Worm (Caenorhabditis elegans) whole organism, L3 larva: ENCODE data around the gene msrp-4.

Experiments
- aly-2 ChIP-seq: fragments of 150-350 bp; optimal IDR thresholded peaks from 2 replicates; lab custom pipeline; 2014; ENCODE audit warnings: missing biosample characterization, missing genetic modification characterization
- mdl-1 ChIP-seq: fragments of 150-350 bp; optimal IDR thresholded peaks from 2 replicates; lab custom pipeline; 2014; ENCODE audit warnings: missing biosample characterization, missing genetic modification characterization
- nhr-23 ChIP-seq: fragments of 150-350 bp; optimal IDR thresholded peaks from 2 replicates; lab custom pipeline; 2014; ENCODE audit warnings: missing biosample characterization, missing genetic modification reagents, missing genetic modification characterization
- nhr-237 ChIP-seq: fragments of 150-350 bp; optimal IDR thresholded peaks from 2 replicates; lab custom pipeline; 2014; ENCODE audit warnings: missing biosample characterization, missing genetic modification characterization
- pqm-1 ChIP-seq: fragments of 150-350 bp; optimal IDR thresholded peaks from 2 replicates; lab custom pipeline; 2017; ENCODE audit warnings: missing biosample characterization, missing genetic modification characterization, inconsistent platforms
- snpc-4 ChIP-seq: fragments of 150-350 bp; optimal IDR thresholded peaks from 2 replicates; lab custom pipeline; 2014; ENCODE audit warnings: missing biosample characterization, missing genetic modification characterization
- unc-39 ChIP-seq: sonication (generic microtip); optimal IDR thresholded peaks from 4 replicates; lab custom pipeline; 2017; ENCODE audit warnings: missing biosample characterization, missing genetic modification characterization

DNA sequence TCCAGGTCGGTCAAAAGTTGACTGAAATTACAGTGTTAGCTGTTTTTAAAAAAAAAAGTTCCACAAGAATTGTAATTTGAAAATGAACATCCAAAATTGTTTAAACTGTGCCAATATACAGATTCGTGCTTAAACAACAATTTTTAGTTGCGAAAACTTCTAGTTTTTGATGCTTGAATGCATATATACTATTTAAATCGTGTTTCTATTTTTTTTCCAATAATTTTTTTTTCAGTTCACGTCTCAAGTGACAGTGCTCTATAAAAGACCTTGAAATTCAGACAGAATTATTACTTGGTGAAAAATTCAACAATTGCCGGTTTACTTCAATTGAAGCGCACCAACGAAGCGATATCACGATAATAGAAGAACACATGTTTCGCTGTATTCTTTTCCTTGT is 35.7 kb downstream of the msrp-4 start, which contains the start of gene F46F5.16:
- no peak for TF ChIP-seq unc-39 (tag; lab: Kevin White, UChicago)
- no peak for TF ChIP-seq nhr-237 (tag; lab: Kevin White, UChicago)
- TF ChIP-seq aly-2 (tag; lab: Kevin White, UChicago) = no peak
- no peak for TF ChIP-seq snpc-4 (tag; lab: Kevin White, UChicago)
- no peak for TF ChIP-seq mdl-1
- no peak for TF ChIP-seq pqm-1 (tag; lab: Kevin White, UChicago)
- no peak for TF ChIP-seq nhr-23 (tag; lab: Kevin White, UChicago)
